Worm (Caenorhabditis elegans): Measurements from ENCODE around the gene set-11.
A peak's percentile ranks its signal among the peaks of the same experiment; 100 is the strongest.

set-11 gene

ce11 chrII:2692476-2692875, at the start of gene set-11:
TSS of gene set-11 (minus strand) at chrII:2692576.
- TF ChIP-seq ets-7 (tag; optimal IDR thresholded peaks at IDR 0.05) (no peak), tra-4 (tag; optimal IDR thresholded peaks at IDR 0.05) (no peak), flt-1 (GFP tag; IDR thresholded peaks at IDR 0.05) (no peak), F13C5.2 (tag; optimal IDR thresholded peaks at IDR 0.05) (no peak), sea-1 (GFP tag; conservative IDR thresholded peaks at IDR 0.05) (no peak), tbx-11 (GFP tag; IDR thresholded peaks at IDR 0.05) (no peak), aly-1 (tag; optimal IDR thresholded peaks at IDR 0.05) (no peak), hnd-1 (tag; optimal IDR thresholded peaks at IDR 0.05) (no peak), tbx-37 (GFP tag; conservative IDR thresholded peaks at IDR 0.05) (no peak), ceh-13 (GFP tag; optimal IDR thresholded peaks at IDR 0.05) (no peak), scrt-1 (GFP tag; IDR thresholded peaks at IDR 0.05) (no peak), hmbx-1 (tag; optimal IDR thresholded peaks at IDR 0.05) (no peak)

- TF ChIP-seq ets-7 (tag; optimal IDR thresholded peaks at IDR 0.05) = no peak
- 0 out of 2 replicates have a peak, but pooled peaks have one; percentile 47 for TF ChIP-seq scrt-1 (GFP tag; IDR thresholded peaks at IDR 0.05)
Observed at ce11 chrII:2741405-2741804, 49.0 kb upstream of the set-11 start.

ce11 chrII:2739619-2740018, 47.2 kb upstream of the set-11 start, which contains the start of gene T05A8.6:
TSS of gene T05A8.6 (minus strand) at chrII:2739719.
- no peak for TF ChIP-seq flt-1 (GFP tag; IDR thresholded peaks at IDR 0.05)
- TF ChIP-seq ceh-13 (GFP tag; optimal IDR thresholded peaks at IDR 0.05) = no peak
- no peak for TF ChIP-seq ets-7 (tag; optimal IDR thresholded peaks at IDR 0.05)
- no peak for TF ChIP-seq scrt-1 (GFP tag; IDR thresholded peaks at IDR 0.05)
- no peak for TF ChIP-seq sea-1 (GFP tag; conservative IDR thresholded peaks at IDR 0.05)

ce11 chrII:2736938-2737337, 44.6 kb upstream of the set-11 start:
- TF ChIP-seq scrt-1 (GFP tag; IDR thresholded peaks at IDR 0.05) (no peak), sea-1 (GFP tag; conservative IDR thresholded peaks at IDR 0.05) (no peak), aly-1 (tag; optimal IDR thresholded peaks at IDR 0.05) (no peak), tra-4 (tag; optimal IDR thresholded peaks at IDR 0.05) (no peak), ceh-13 (GFP tag; optimal IDR thresholded peaks at IDR 0.05) (no peak), ama-1 (optimal IDR thresholded peaks at IDR 0.05) (no peak), hmbx-1 (tag; optimal IDR thresholded peaks at IDR 0.05) (no peak), pes-1 (GFP tag; IDR thresholded peaks at IDR 0.05) (no peak), tbx-37 (GFP tag; conservative IDR thresholded peaks at IDR 0.05) (no peak), tbx-11 (GFP tag; IDR thresholded peaks at IDR 0.05) (no peak)

- no peak for TF ChIP-seq ceh-13 (GFP tag; optimal IDR thresholded peaks at IDR 0.05)
- TF ChIP-seq tbx-37 (GFP tag; conservative IDR thresholded peaks at IDR 0.05) = no peak
- TF ChIP-seq hmg-4 (GFP tag; optimal IDR thresholded peaks at IDR 0.05) = no peak
- no peak for TF ChIP-seq tbx-11 (GFP tag; IDR thresholded peaks at IDR 0.05)
- TF ChIP-seq ets-7 (tag; optimal IDR thresholded peaks at IDR 0.05) = no peak
- no peak for TF ChIP-seq sea-1 (GFP tag; conservative IDR thresholded peaks at IDR 0.05)
- no peak for TF ChIP-seq ama-1 (optimal IDR thresholded peaks at IDR 0.05)
- no peak for TF ChIP-seq scrt-1 (GFP tag; IDR thresholded peaks at IDR 0.05)
- no peak for TF ChIP-seq hnd-1 (tag; optimal IDR thresholded peaks at IDR 0.05)
- no peak for TF ChIP-seq F13C5.2 (tag; optimal IDR thresholded peaks at IDR 0.05)
- TF ChIP-seq tra-4 (tag; optimal IDR thresholded peaks at IDR 0.05) = no peak
- no peak for TF ChIP-seq aly-1 (tag; optimal IDR thresholded peaks at IDR 0.05)
- TF ChIP-seq ceh-36 (tag; optimal IDR thresholded peaks at IDR 0.05) = no peak
- no peak for TF ChIP-seq flt-1 (GFP tag; IDR thresholded peaks at IDR 0.05)
- no peak for TF ChIP-seq B0310.2 (tag; optimal IDR thresholded peaks at IDR 0.05)
- TF ChIP-seq hmbx-1 (tag; optimal IDR thresholded peaks at IDR 0.05) = no peak
- TF ChIP-seq pes-1 (GFP tag; IDR thresholded peaks at IDR 0.05) = no peak
Observed at ce11 chrII:2736156-2736728, 43.9 kb upstream of the set-11 start, which contains the start of gene T05A8.8. TSS of gene T05A8.8 (plus strand) at chrII:2736678.

ce11 chrII:2735644-2736043, 43.3 kb upstream of the set-11 start:
- TF ChIP-seq tbx-37 (GFP tag; conservative IDR thresholded peaks at IDR 0.05) = no peak
- no peak for TF ChIP-seq pes-1 (GFP tag; IDR thresholded peaks at IDR 0.05)
- TF ChIP-seq flt-1 (GFP tag; IDR thresholded peaks at IDR 0.05) = no peak
- no peak for TF ChIP-seq sea-1 (GFP tag; conservative IDR thresholded peaks at IDR 0.05)

- TF ChIP-seq ets-7 (tag; optimal IDR thresholded peaks at IDR 0.05) (no peak), aly-1 (tag; optimal IDR thresholded peaks at IDR 0.05) (no peak), B0310.2 (tag; optimal IDR thresholded peaks at IDR 0.05) (no peak), hmbx-1 (tag; optimal IDR thresholded peaks at IDR 0.05) (no peak), ceh-13 (GFP tag; optimal IDR thresholded peaks at IDR 0.05) (no peak), F13C5.2 (tag; optimal IDR thresholded peaks at IDR 0.05) (no peak), tbx-37 (GFP tag; conservative IDR thresholded peaks at IDR 0.05) (no peak), scrt-1 (GFP tag; IDR thresholded peaks at IDR 0.05) (no peak), ceh-36 (tag; optimal IDR thresholded peaks at IDR 0.05) (no peak), hnd-1 (tag; optimal IDR thresholded peaks at IDR 0.05) (no peak), pes-1 (GFP tag; IDR thresholded peaks at IDR 0.05) (no peak), ama-1 (optimal IDR thresholded peaks at IDR 0.05) (no peak), tra-4 (tag; optimal IDR thresholded peaks at IDR 0.05) (no peak), tbx-11 (GFP tag; IDR thresholded peaks at IDR 0.05) (no peak), sea-1 (GFP tag; conservative IDR thresholded peaks at IDR 0.05) (no peak), hmg-4 (GFP tag; optimal IDR thresholded peaks at IDR 0.05) (no peak), flt-1 (GFP tag; IDR thresholded peaks at IDR 0.05) (no peak)
Observed at ce11 chrII:2735192-2735591, 42.8 kb upstream of the set-11 start, which contains the start of gene wdr-31. TSS of gene wdr-31 (minus strand) at chrII:2735292.

ce11 chrII:2734735-2735134, 42.4 kb upstream of the set-11 start:
- TF ChIP-seq ets-7 (tag; optimal IDR thresholded peaks at IDR 0.05) (no peak), scrt-1 (GFP tag; IDR thresholded peaks at IDR 0.05) (0 out of 2 replicates have a peak, but pooled peaks have one; percentile 27)
